Worm (Caenorhabditis elegans): ENCODE data around the gene str-160.

The str-160 gene

DNA sequence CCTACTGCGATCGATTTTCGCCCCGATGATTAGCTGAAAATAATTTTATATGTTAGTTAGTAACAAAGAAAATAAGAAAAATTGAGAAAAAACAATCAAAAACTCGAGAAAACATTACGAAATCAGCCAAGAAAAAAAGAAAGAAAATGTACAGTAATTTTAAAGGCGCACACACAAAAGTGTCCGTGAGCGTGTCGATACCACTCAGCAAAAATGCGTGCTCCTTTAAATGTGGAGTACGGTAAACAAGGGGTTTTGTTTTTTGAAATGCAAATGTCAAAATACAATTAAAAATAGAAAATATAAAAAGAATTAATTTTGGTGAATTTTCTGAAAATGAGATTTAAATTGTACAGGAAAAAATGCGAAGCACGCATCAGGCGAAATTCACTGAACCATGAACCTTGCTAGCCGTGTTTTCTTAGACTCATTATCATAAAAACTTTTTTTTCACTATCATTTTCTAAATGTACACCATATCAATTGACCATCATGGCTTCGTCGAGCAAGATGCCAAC, 33.0 kb upstream of the str-160 start, which contains the start of gene srw-90:
TSS of gene srw-90 (plus strand) at position 468 of the 518 bp plus-strand sequence.
- no peak for TF ChIP-seq ztf-4 (tag; optimal IDR thresholded peaks at IDR 0.05)
- no peak for TF ChIP-seq ceh-16 (tag; optimal IDR thresholded peaks at IDR 0.05)
- TF ChIP-seq skn-1 (tag; optimal IDR thresholded peaks at IDR 0.05): no peak
- no peak for TF ChIP-seq snpc-4 (tag; optimal IDR thresholded peaks at IDR 0.05)
- no peak for TF ChIP-seq elt-1 (tag; optimal IDR thresholded peaks at IDR 0.05)
- no peak for TF ChIP-seq egl-27 (tag; optimal IDR thresholded peaks at IDR 0.05)
- TF ChIP-seq dmd-4 (tag; optimal IDR thresholded peaks at IDR 0.05): no peak
- no peak for TF ChIP-seq ceh-82 (tag; optimal IDR thresholded peaks at IDR 0.05)
- TF ChIP-seq lin-11 (tag; optimal IDR thresholded peaks at IDR 0.05): no peak
- TF ChIP-seq fos-1 (tag; optimal IDR thresholded peaks at IDR 0.05): no peak
- TF ChIP-seq Y55F3AM.14 (GFP tag; optimal IDR thresholded peaks at IDR 0.05): no peak
- no peak for TF ChIP-seq lin-13 (GFP tag; optimal IDR thresholded peaks at IDR 0.05)
- no peak for TF ChIP-seq mbf-1 (tag; optimal IDR thresholded peaks at IDR 0.05)
- no peak for TF ChIP-seq nhr-6 (tag; optimal IDR thresholded peaks at IDR 0.05)
- no peak for TF ChIP-seq zag-1 (tag; optimal IDR thresholded peaks at IDR 0.05)
- TF ChIP-seq lin-39 (tag; optimal IDR thresholded peaks at IDR 0.05): no peak
- no peak for TF ChIP-seq peb-1 (tag; optimal IDR thresholded peaks at IDR 0.05)
- no peak for TF ChIP-seq elt-3 (tag; optimal IDR thresholded peaks at IDR 0.05)
- no peak for TF ChIP-seq C34F6.9 (tag; optimal IDR thresholded peaks at IDR 0.05)

DNA sequence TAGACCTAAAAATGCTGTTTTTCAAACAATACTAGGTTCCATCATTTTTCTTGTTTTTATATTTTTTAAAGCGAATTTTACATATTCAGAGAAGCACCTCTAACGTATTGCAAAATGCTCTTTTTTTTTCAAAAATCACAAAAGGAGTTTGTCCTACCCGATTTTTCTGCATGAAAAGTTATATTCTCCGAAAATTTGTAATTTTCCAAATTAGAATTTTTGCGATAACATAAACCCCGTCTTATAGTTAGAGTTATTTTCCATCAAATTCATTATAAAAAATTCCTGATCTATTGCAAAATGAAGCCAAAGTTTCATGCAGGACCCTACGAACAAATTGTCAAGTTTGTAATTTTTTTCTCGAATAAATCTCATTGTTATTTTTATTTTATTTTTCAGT, 26.2 kb upstream of the str-160 start, which contains the start of gene srw-99:
TSS of gene srw-99 (plus strand) at position 301 of the 400 bp plus-strand sequence.
- TF ChIP-seq sma-3 (GFP tag; optimal IDR thresholded peaks at IDR 0.05) (no peak), lin-39 (tag; optimal IDR thresholded peaks at IDR 0.05) (no peak), nhr-237 (tag; optimal IDR thresholded peaks at IDR 0.05) (no peak), ZK546.5 (tag; optimal IDR thresholded peaks at IDR 0.05) (no peak), F13H6.1 (tag; optimal IDR thresholded peaks at IDR 0.05) (no peak), lin-13 (GFP tag; optimal IDR thresholded peaks at IDR 0.05) (no peak), nhr-25 (tag; optimal IDR thresholded peaks at IDR 0.05) (no peak), Y55F3AM.14 (GFP tag; optimal IDR thresholded peaks at IDR 0.05) (no peak), R02D3.7 (tag; optimal IDR thresholded peaks at IDR 0.05) (no peak), lsy-2 (tag; optimal IDR thresholded peaks at IDR 0.05) (no peak)

DNA sequence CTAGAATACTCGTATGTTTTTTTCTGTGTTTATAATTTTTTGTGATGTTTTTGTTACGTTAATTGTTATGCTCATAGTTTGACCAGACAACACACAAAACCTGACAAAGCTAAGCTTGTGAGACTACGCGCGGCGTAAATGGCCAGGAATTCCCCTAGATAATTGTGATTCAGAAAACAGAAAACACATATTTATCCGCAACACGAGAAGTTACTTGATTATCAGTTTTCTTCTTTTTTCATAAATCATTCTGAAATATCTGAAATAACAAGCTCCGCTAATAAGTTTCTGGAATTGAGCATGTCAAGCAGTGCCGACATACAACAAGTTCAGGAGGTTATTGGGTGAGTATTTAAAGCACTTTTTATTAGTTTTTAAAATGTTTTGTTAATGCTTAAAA, 23.8 kb upstream of the str-160 start, which contains the start of gene srw-100:
TSS of gene srw-100 (plus strand) at position 301 of the 400 bp plus-strand sequence.
- no peak for TF ChIP-seq egl-27 (tag; optimal IDR thresholded peaks at IDR 0.05)
- no peak for TF ChIP-seq fos-1 (tag; optimal IDR thresholded peaks at IDR 0.05)
- no peak for TF ChIP-seq lin-13 (GFP tag; optimal IDR thresholded peaks at IDR 0.05)
- no peak for TF ChIP-seq unc-55 (GFP tag; optimal IDR thresholded peaks at IDR 0.05)
- TF ChIP-seq mab-5 (tag; optimal IDR thresholded peaks at IDR 0.05): no peak
- TF ChIP-seq alr-1 (tag; optimal IDR thresholded peaks at IDR 0.05): no peak
- TF ChIP-seq nhr-77 (tag; optimal IDR thresholded peaks at IDR 0.05): no peak
- no peak for TF ChIP-seq ztf-1 (GFP tag; conservative IDR thresholded peaks at IDR 0.05)
- no peak for TF ChIP-seq snpc-4 (tag; optimal IDR thresholded peaks at IDR 0.05)
- TF ChIP-seq sma-3 (GFP tag; optimal IDR thresholded peaks at IDR 0.05): no peak
- no peak for TF ChIP-seq sma-9 (GFP tag; optimal IDR thresholded peaks at IDR 0.05)
- no peak for TF ChIP-seq sma-9 (tag; optimal IDR thresholded peaks at IDR 0.05)
- no peak for TF ChIP-seq skn-1 (tag; optimal IDR thresholded peaks at IDR 0.05)
- no peak for TF ChIP-seq F13H6.1 (tag; optimal IDR thresholded peaks at IDR 0.05)
- no peak for TF ChIP-seq nhr-23 (tag; optimal IDR thresholded peaks at IDR 0.05)
- no peak for TF ChIP-seq elt-1 (tag; optimal IDR thresholded peaks at IDR 0.05)
- no peak for TF ChIP-seq mbf-1 (tag; optimal IDR thresholded peaks at IDR 0.05)
- TF ChIP-seq nhr-21 (tag; optimal IDR thresholded peaks at IDR 0.05): no peak
- no peak for TF ChIP-seq ZK546.5 (tag; optimal IDR thresholded peaks at IDR 0.05)
- no peak for TF ChIP-seq lsy-2 (tag; optimal IDR thresholded peaks at IDR 0.05)
- no peak for TF ChIP-seq elt-3 (tag; optimal IDR thresholded peaks at IDR 0.05)

DNA sequence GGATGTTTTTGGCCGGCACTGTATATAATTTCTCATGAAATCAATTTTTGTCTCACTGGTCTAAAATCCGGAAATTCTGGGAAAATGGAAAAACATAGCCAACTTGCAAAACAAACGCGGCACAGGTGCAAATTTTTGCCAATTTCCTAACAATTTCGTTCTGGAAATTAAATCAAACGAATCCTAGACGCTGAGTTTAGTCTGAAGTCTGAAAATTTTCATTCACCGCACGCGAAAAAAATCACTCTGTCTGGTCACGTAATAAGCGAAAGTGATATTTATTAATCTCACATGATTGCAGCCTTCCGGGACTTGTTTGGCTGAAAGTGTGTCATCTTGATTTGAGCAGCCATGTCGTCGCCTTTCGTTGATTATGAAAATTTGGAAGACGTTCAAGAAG, 17.8 kb upstream of the str-160 start, which contains the start of gene srw-103:
TSS of gene srw-103 (plus strand) at position 301 of the 400 bp plus-strand sequence.
- TF ChIP-seq lin-39 (tag; optimal IDR thresholded peaks at IDR 0.05) (no peak), aly-2 (tag; optimal IDR thresholded peaks at IDR 0.05) (no peak), nhr-10 (tag; optimal IDR thresholded peaks at IDR 0.05) (no peak), blmp-1 (tag; optimal IDR thresholded peaks at IDR 0.05; ENCODE audit: insufficient read depth) (no peak), gmeb-1 (tag; optimal IDR thresholded peaks at IDR 0.05) (no peak), mab-5 (tag; optimal IDR thresholded peaks at IDR 0.05) (no peak), ztf-11 (tag; optimal IDR thresholded peaks at IDR 0.05) (no peak), ceh-82 (tag; optimal IDR thresholded peaks at IDR 0.05) (no peak), unc-55 (GFP tag; optimal IDR thresholded peaks at IDR 0.05) (no peak), ztf-1 (GFP tag; conservative IDR thresholded peaks at IDR 0.05) (no peak), mbf-1 (tag; optimal IDR thresholded peaks at IDR 0.05) (no peak)

Data from whole organism, L2 larva.